Worm (Caenorhabditis elegans) whole organism, L1 larva: Measurements from ENCODE around the gene F56D6.21.

Experiments used
- C04F5.9 ChIP-seq: sonication (generic microtip); optimal IDR thresholded peaks from 2 replicates; lab custom pipeline; 2016; ENCODE audit warnings: missing genetic modification characterization, missing compliant biosample characterization
- C16A3.4 ChIP-seq: fragments of 150-350 bp; optimal IDR thresholded peaks from 2 replicates; lab custom pipeline; 2014; ENCODE audit warnings: missing biosample characterization, missing genetic modification characterization
- C34B4.2 ChIP-seq: sonication (generic microtip); optimal IDR thresholded peaks from 2 replicates; lab custom pipeline; 2017; ENCODE audit warnings: mild to moderate bottlenecking, missing genetic modification characterization, missing compliant biosample characterization
- F16B12.6 ChIP-seq: fragments of 150-350 bp; optimal IDR thresholded peaks from 2 replicates; lab custom pipeline; 2014; ENCODE audit warnings: missing biosample characterization, missing genetic modification characterization
- aha-1 ChIP-seq: fragments of 150-350 bp; optimal IDR thresholded peaks from 2 replicates; lab custom pipeline; 2014; ENCODE audit warnings: missing biosample characterization, missing genetic modification characterization
- alr-1 ChIP-seq: fragments of 200-800 bp; sonication (Bioruptor generic); optimal IDR thresholded peaks from 2 replicates; lab custom pipeline; 2018; ENCODE audit warnings: borderline replicate concordance, mild to moderate bottlenecking, missing genetic modification characterization, missing compliant biosample characterization
- aly-2 ChIP-seq: fragments of 150-350 bp; optimal IDR thresholded peaks from 2 replicates; lab custom pipeline; 2014; ENCODE audit warnings: missing biosample characterization, missing genetic modification characterization
- ama-1 ChIP-seq: fragments of 150-350 bp; optimal IDR thresholded peaks from 2 replicates; lab custom pipeline; 2014
- blmp-1 ChIP-seq: fragments of 150-350 bp; optimal IDR thresholded peaks from 2 replicates; lab custom pipeline; 2014; ENCODE audit warnings: missing biosample characterization, missing genetic modification characterization
- ceh-8 ChIP-seq: fragments of 200-800 bp; sonication (Bioruptor generic); optimal IDR thresholded peaks from 2 replicates; lab custom pipeline; 2018; ENCODE audit warnings: mild to moderate bottlenecking, missing genetic modification characterization, moderate library complexity, missing compliant biosample characterization
- ceh-82 ChIP-seq, 3 experiments: fragments of 150-350 bp in 1 of 3; sonication (generic microtip) in 2 of 3; optimal IDR thresholded peaks; 2 replicates each; lab custom pipeline; 2014 to 2017; ENCODE audit warnings: missing biosample characterization in 3 of 3, missing genetic modification characterization in 3 of 3
- ceh-88 ChIP-seq: fragments of 200-800 bp; sonication (Bioruptor generic); IDR thresholded peaks from 2 replicates; pipeline ENCODE4 v1.3.6; 2022; ENCODE audit warnings: missing genetic modification characterization, missing compliant biosample characterization
- ceh-90 ChIP-seq: sonication (generic microtip); optimal IDR thresholded peaks from 2 replicates; lab custom pipeline; 2016; ENCODE audit warnings: missing genetic modification characterization, missing compliant biosample characterization
- ces-1 ChIP-seq: fragments of 150-350 bp; optimal IDR thresholded peaks from 2 replicates; lab custom pipeline; 2014; ENCODE audit warnings: missing biosample characterization, missing genetic modification reagents, missing genetic modification characterization
- dpl-1 ChIP-seq, 3 experiments: fragments of 150-350 bp in 2 of 3; sonication (generic microtip) in 1 of 3; optimal IDR thresholded peaks; 2 replicates each; lab custom pipeline; 2014 to 2017; ENCODE audit warnings: missing biosample characterization in 3 of 3, missing genetic modification characterization in 3 of 3, missing genetic modification reagents in 3 of 3
- dsc-1 ChIP-seq: sonication (generic microtip); optimal IDR thresholded peaks from 2 replicates; lab custom pipeline; 2016; ENCODE audit warnings: mild to moderate bottlenecking, missing genetic modification characterization, missing compliant biosample characterization
- efl-1 ChIP-seq, 4 experiments: fragments of 150-350 bp; optimal IDR thresholded peaks in 3 of 4; peaks in 1 of 4; 1 replicate in 1 of 4; 2 replicates in 3 of 4; lab custom pipeline; 2014; ENCODE audit warnings: missing biosample characterization in 2 of 4, missing genetic modification characterization in 2 of 4, missing genetic modification reagents in 2 of 4
- efl-3 ChIP-seq: fragments of 200-800 bp; sonication (Bioruptor generic); optimal IDR thresholded peaks from 2 replicates; lab custom pipeline; 2018; ENCODE audit warnings: mild to moderate bottlenecking, missing genetic modification characterization, missing compliant biosample characterization
- egl-13 ChIP-seq: sonication (generic microtip); optimal IDR thresholded peaks from 2 replicates; lab custom pipeline; 2016; ENCODE audit warnings: missing genotype, missing genetic modification reagents, missing genetic modification characterization, missing compliant biosample characterization
- egl-27 ChIP-seq, 2 experiments: fragments of 150-350 bp in 1 of 2; sonication (generic microtip); optimal IDR thresholded peaks; 3 replicates each; lab custom pipeline; 2017 to 2018; ENCODE audit warnings: missing biosample characterization in 2 of 2, missing genetic modification characterization in 2 of 2, missing genetic modification reagents in 2 of 2
- elt-2 ChIP-seq: sonication (generic microtip); optimal IDR thresholded peaks from 2 replicates; lab custom pipeline; 2016; ENCODE audit warnings: missing genetic modification characterization, mild to moderate bottlenecking, inconsistent platforms, missing compliant biosample characterization, missing genetic modification reagents
- elt-3 ChIP-seq, 6 experiments: fragments of 150-350 bp in 1 of 6; sonication (generic microtip); optimal IDR thresholded peaks; 2 replicates each; lab custom pipeline; 2017 to 2018; ENCODE audit warnings: missing biosample characterization in 6 of 6, missing genetic modification characterization in 6 of 6, inconsistent platforms in 1 of 6
- fkh-8 ChIP-seq: sonication (generic microtip); optimal IDR thresholded peaks from 2 replicates; lab custom pipeline; 2016; ENCODE audit warnings: mild to moderate bottlenecking, missing genetic modification characterization, missing compliant biosample characterization
- fos-1 ChIP-seq: fragments of 150-350 bp; optimal IDR thresholded peaks from 2 replicates; lab custom pipeline; 2014; ENCODE audit warnings: missing biosample characterization, missing genetic modification characterization
- grh-1 ChIP-seq: fragments of 200-800 bp; sonication (Bioruptor generic); IDR thresholded peaks from 2 replicates; pipeline ENCODE4 v1.3.6; 2022; ENCODE audit warnings: missing genetic modification reagents, missing genetic modification characterization, missing compliant biosample characterization
- jun-1 ChIP-seq: fragments of 150-350 bp; optimal IDR thresholded peaks from 2 replicates; lab custom pipeline; 2014; ENCODE audit warnings: missing biosample characterization, missing genetic modification reagents, missing genetic modification characterization
- lin-13 ChIP-seq: fragments of 150-350 bp; optimal IDR thresholded peaks from 2 replicates; lab custom pipeline; 2014; ENCODE audit warnings: missing biosample characterization, missing genetic modification reagents, missing genetic modification characterization
- lin-14 ChIP-seq: fragments of 200-800 bp; sonication (Bioruptor generic); optimal IDR thresholded peaks from 2 replicates; lab custom pipeline; 2018; ENCODE audit warnings: mild to moderate bottlenecking, missing genetic modification characterization, moderate library complexity, missing compliant biosample characterization
- lin-15B ChIP-seq: fragments of 150-350 bp; sonication (generic microtip); optimal IDR thresholded peaks from 3 replicates; lab custom pipeline; 2014; ENCODE audit warnings: missing biosample characterization, missing genetic modification characterization
- lin-35 ChIP-seq, 2 experiments: fragments of 150-350 bp; optimal IDR thresholded peaks; 2 replicates each; lab custom pipeline; 2014; ENCODE audit warnings: missing biosample characterization in 2 of 2, missing genetic modification characterization in 2 of 2, missing genetic modification reagents in 2 of 2
- lsy-2 ChIP-seq, 2 experiments: fragments of 150-350 bp; optimal IDR thresholded peaks; 2 replicates each; lab custom pipeline; 2014; ENCODE audit warnings: missing biosample characterization in 2 of 2, missing genetic modification characterization in 2 of 2
- mep-1 ChIP-seq: fragments of 150-350 bp; optimal IDR thresholded peaks from 2 replicates; lab custom pipeline; 2014; ENCODE audit warnings: missing biosample characterization, missing genetic modification characterization
- nhr-12 ChIP-seq: sonication (generic microtip); optimal IDR thresholded peaks from 2 replicates; lab custom pipeline; 2017; ENCODE audit warnings: missing biosample characterization, missing genetic modification characterization
- nhr-19 ChIP-seq: fragments of 200-800 bp; sonication (Bioruptor generic); conservative IDR thresholded peaks from 2 replicates; pipeline ENCODE4 v1.3.6; 2022; ENCODE audit warnings: missing genetic modification characterization, missing compliant biosample characterization
- nhr-20 ChIP-seq: sonication (generic microtip); optimal IDR thresholded peaks from 2 replicates; lab custom pipeline; 2016; ENCODE audit warnings: mild to moderate bottlenecking, missing genetic modification characterization, missing compliant biosample characterization
- nhr-47 ChIP-seq: sonication (generic microtip); optimal IDR thresholded peaks from 2 replicates; lab custom pipeline; 2016; ENCODE audit warnings: mild to moderate bottlenecking, missing genetic modification characterization, moderate library complexity, missing compliant biosample characterization
- nhr-71 ChIP-seq: sonication (generic microtip); optimal IDR thresholded peaks from 2 replicates; lab custom pipeline; 2016; ENCODE audit warnings: mild to moderate bottlenecking, missing genetic modification characterization, moderate library complexity, missing compliant biosample characterization
- nhr-77 ChIP-seq: fragments of 150-350 bp; optimal IDR thresholded peaks from 2 replicates; lab custom pipeline; 2014; ENCODE audit warnings: missing biosample characterization, missing genetic modification characterization
- nhr-85 ChIP-seq: sonication (generic microtip); peaks from one replicate; lab custom pipeline; 2016; ENCODE audit warnings: missing genetic modification characterization, inconsistent platforms, missing compliant biosample characterization
- nhr-90 ChIP-seq: sonication (generic microtip); optimal IDR thresholded peaks from 2 replicates; lab custom pipeline; 2016; ENCODE audit warnings: mild to moderate bottlenecking, missing genetic modification characterization, missing compliant biosample characterization; ENCODE audit not compliant: poor library complexity
- pqm-1 ChIP-seq: sonication (generic microtip); optimal IDR thresholded peaks from 3 replicates; lab custom pipeline; 2017; ENCODE audit warnings: missing biosample characterization, missing genetic modification characterization
- rnt-1 ChIP-seq: sonication (generic microtip); optimal IDR thresholded peaks from 2 replicates; lab custom pipeline; 2016; ENCODE audit warnings: mild to moderate bottlenecking, missing genetic modification characterization, moderate library complexity, missing compliant biosample characterization
- snu-23 ChIP-seq: sonication (generic microtip); optimal IDR thresholded peaks from 2 replicates; lab custom pipeline; 2016; ENCODE audit warnings: missing genetic modification characterization, missing compliant biosample characterization
- sup-37 ChIP-seq: fragments of 200-800 bp; sonication (Bioruptor generic); optimal IDR thresholded peaks from 2 replicates; lab custom pipeline; 2018; ENCODE audit warnings: mild to moderate bottlenecking, missing genetic modification characterization, missing compliant biosample characterization
- swsn-7 ChIP-seq: sonication (generic microtip); optimal IDR thresholded peaks from 2 replicates; lab custom pipeline; 2016; ENCODE audit warnings: missing genetic modification characterization, missing compliant biosample characterization
- tbx-2 ChIP-seq: sonication (generic microtip); optimal IDR thresholded peaks from 2 replicates; lab custom pipeline; 2016; ENCODE audit warnings: missing genetic modification characterization, missing compliant biosample characterization
- unc-98 ChIP-seq: fragments of 200-800 bp; sonication (Bioruptor generic); IDR thresholded peaks from 2 replicates; pipeline ENCODE4 v1.3.6; 2022; ENCODE audit warnings: missing genetic modification characterization, missing compliant biosample characterization
- vab-15 ChIP-seq: sonication (generic microtip); optimal IDR thresholded peaks from 2 replicates; lab custom pipeline; 2017; ENCODE audit warnings: missing genotype, mild to moderate bottlenecking, missing genetic modification characterization, missing compliant biosample characterization
- zag-1 ChIP-seq: fragments of 150-350 bp; optimal IDR thresholded peaks from 2 replicates; lab custom pipeline; 2014; ENCODE audit warnings: missing biosample characterization, missing genetic modification characterization
- zip-4 ChIP-seq: fragments of 200-800 bp; sonication (Bioruptor generic); optimal IDR thresholded peaks from 2 replicates; lab custom pipeline; 2018; ENCODE audit warnings: mild to moderate bottlenecking, missing genetic modification characterization, moderate library complexity, missing compliant biosample characterization
- ztf-4 ChIP-seq: fragments of 150-350 bp; optimal IDR thresholded peaks from 2 replicates; lab custom pipeline; 2014; ENCODE audit warnings: missing biosample characterization, missing genetic modification characterization

F56D6.21 gene

ce11 chrIV:3874417-3874816, 30.3 kb upstream of the F56D6.21 start:
- TF ChIP-seq egl-27 (tag; optimal IDR thresholded peaks at IDR 0.05; lab: Kevin White, UChicago) (no peak), swsn-7 (tag; lab: Kevin White, UChicago) (peak; percentile 10), ceh-8 (GFP tag; lab: Kevin White, UChicago) (no peak), snu-23 (GFP tag; lab: Kevin White, UChicago) (peak; percentile 47), lsy-2 (tag; optimal IDR thresholded peaks at IDR 0.05; lab: Kevin White, UChicago) (peak in 1 of 2 experiments; percentile 39), zip-4 (peak; percentile 8), lin-13 (no peak), C04F5.9 (tag; lab: Kevin White, UChicago) (no peak), dsc-1 (tag; lab: Kevin White, UChicago) (no peak), elt-3 (tag; optimal IDR thresholded peaks at IDR 0.05; lab: Kevin White, UChicago) (peak in 2 of 6 experiments; percentile 0 to 10), efl-3 (GFP tag; lab: Kevin White, UChicago) (no peak), F16B12.6 (tag; lab: Kevin White, UChicago) (no peak), lin-35 (GFP tag; optimal IDR thresholded peaks at IDR 0.05; lab: Kevin White, UChicago) (peak; percentile 17 to 41), alr-1 (no peak), nhr-77 (tag; lab: Kevin White, UChicago) (no peak), egl-13 (tag; lab: Kevin White, UChicago) (no peak), efl-1 (optimal IDR thresholded peaks at IDR 0.05; lab: Kevin White, UChicago) (peak; percentile 34 to 46), efl-1 (GFP tag; optimal IDR thresholded peaks at IDR 0.05 in 1 of 2; lab: Kevin White, UChicago) (peak in 1 of 2 experiments; percentile 17), zag-1 (tag; lab: Kevin White, UChicago) (no peak), nhr-20 (tag; lab: Kevin White, UChicago) (peak; percentile 41), aly-2 (tag; lab: Kevin White, UChicago) (peak; percentile 49), nhr-71 (tag; lab: Kevin White, UChicago) (peak; percentile 50), blmp-1 (tag; lab: Kevin White, UChicago) (peak; percentile 31), pqm-1 (no peak), grh-1 (GFP tag; lab: Robert Waterston, UW) (no peak), mep-1 (tag; lab: Kevin White, UChicago) (peak; percentile 38), fkh-8 (tag; lab: Kevin White, UChicago) (peak; percentile 60), dpl-1 (GFP tag; optimal IDR thresholded peaks at IDR 0.05; lab: Kevin White, UChicago) (peak; percentile 2 to 17 (median 15)), jun-1 (tag; lab: Kevin White, UChicago) (no peak), sup-37 (GFP tag; lab: Kevin White, UChicago) (no peak), nhr-47 (peak; percentile 22), ces-1 (GFP tag; lab: Kevin White, UChicago) (no peak), lin-14 (peak; percentile 77), rnt-1 (tag; lab: Kevin White, UChicago) (peak; percentile 14), lin-15B (tag; lab: Kevin White, UChicago) (peak; percentile 9), tbx-2 (tag; lab: Kevin White, UChicago) (no peak), unc-98 (no peak), C16A3.4 (no peak), ama-1 (lab: Kevin White, UChicago) (peak; percentile 68), ztf-4 (tag; lab: Kevin White, UChicago) (no peak), C34B4.2 (no peak), nhr-85 (tag; lab: Kevin White, UChicago) (peak; percentile 56), nhr-12 (tag; lab: Kevin White, UChicago) (no peak), ceh-90 (no peak), nhr-19 (GFP tag; lab: Robert Waterston, UW) (no peak), nhr-90 (tag; lab: Kevin White, UChicago) (peak; percentile 8), ceh-88 (GFP tag; lab: Robert Waterston, UW) (no peak), vab-15 (tag; lab: Kevin White, UChicago) (no peak), fos-1 (tag; lab: Kevin White, UChicago) (no peak), aha-1 (tag; lab: Kevin White, UChicago) (no peak), elt-2 (tag; lab: Kevin White, UChicago) (no peak), ceh-82 (tag; optimal IDR thresholded peaks at IDR 0.05; lab: Kevin White, UChicago) (peak in 1 of 3 experiments; percentile 10)
